Fruit fly (Drosophila melanogaster) whole organism, larva: ENCODE results near the gene fbl.

Experiments used
- noc ChIP-seq: fragments of 200-800 bp; sonication (Bioruptor generic); optimal IDR thresholded peaks from 3 replicates; lab custom pipeline; 2019; ENCODE audit warnings: missing biosample characterization, mild to moderate bottlenecking, missing genetic modification characterization, moderate library complexity

The fbl gene

DNA sequence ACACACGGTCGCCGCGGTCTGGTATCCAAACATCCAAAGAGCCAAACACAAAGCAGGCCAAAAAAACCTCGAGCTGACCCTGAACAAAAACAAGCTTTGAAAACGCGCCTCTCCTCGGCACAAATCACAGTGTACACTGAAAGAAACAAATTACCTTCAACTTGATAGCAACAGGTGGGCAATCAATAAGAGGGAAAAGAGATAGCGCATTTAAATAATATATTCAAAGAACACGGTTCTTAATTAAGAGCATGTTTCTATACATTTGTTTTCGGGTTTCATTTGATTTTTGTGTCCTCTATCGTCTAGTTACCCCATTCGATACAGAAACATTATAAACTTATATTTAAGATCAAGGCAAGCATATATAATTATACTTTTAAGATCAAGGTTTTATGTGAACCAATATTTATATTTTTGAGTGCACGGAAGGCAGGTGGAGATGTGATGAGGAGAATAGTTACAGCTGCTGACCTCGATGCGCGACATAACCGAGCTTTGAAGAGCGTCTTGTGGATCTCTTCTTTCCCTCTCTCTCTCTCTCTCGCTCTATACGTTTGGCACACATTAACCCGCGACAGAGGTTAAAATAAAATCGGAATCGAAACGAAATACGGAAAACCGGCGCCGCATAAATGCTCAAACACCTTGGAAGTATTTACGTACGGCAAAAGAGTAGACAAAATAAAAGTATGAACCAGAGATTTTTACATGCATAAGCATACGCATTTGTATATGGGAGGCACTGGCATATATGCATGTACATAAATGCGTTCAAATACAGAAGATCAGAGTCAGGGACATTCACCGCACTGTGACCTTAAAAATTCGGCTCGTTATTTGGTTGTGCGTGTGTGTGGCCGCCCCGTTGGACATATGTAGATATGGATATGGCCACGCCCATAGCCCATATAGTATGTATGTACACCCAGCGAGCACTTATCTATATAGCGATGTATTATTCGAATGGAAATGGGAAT is 14.3 kb downstream of the fbl start:
- peak; percentile 75 for TF ChIP-seq noc (tag; lab: Kevin White, UChicago)

DNA sequence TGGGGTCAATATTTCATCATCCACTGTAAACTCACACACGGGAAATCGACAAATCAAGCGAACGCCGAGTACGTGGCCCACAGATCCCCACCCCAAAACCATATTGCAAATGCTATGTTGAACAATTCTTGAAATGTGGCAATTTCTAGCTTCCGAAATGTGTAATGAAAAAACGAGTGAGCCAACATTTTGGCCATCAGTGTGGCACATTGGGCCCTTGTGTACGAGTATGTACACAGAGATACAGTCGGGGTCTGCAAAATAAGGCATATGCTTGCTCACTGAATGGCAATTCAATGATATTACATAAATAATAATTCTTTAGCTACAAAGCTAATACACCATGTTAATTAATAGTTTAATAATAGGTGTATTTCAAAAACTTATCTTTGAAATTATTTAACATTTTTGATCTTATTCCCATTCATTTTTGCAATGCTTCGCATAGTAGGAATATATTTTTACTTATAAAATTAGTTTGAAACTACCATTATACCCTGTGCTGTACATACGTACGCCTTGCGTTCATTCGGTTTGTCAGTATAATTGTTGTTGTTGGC is 15.4 kb downstream of the fbl start:
- TF ChIP-seq noc (tag; lab: Kevin White, UChicago), result peak; percentile 83

DNA sequence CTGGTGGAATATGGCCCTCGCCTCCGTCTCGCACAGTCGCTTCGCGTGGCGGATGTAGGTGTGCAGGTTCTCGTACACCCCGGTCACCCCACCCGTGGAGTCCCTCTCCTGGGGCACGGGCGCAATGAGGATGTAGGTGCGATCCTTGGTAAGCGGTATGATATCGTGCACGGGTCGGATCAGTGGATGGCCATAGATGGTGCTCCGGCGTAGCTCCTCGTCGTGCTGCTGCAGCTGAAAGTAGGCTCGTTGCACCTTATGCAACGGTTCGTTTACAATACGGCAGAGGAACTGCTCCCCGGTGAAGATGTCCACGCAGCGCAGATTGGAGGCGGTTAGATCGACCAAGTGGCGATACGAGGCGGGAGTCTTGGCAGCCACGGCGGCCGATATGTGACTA is 16.3 kb downstream of the fbl start:
- TF ChIP-seq noc (tag; lab: Kevin White, UChicago), result no peak

DNA sequence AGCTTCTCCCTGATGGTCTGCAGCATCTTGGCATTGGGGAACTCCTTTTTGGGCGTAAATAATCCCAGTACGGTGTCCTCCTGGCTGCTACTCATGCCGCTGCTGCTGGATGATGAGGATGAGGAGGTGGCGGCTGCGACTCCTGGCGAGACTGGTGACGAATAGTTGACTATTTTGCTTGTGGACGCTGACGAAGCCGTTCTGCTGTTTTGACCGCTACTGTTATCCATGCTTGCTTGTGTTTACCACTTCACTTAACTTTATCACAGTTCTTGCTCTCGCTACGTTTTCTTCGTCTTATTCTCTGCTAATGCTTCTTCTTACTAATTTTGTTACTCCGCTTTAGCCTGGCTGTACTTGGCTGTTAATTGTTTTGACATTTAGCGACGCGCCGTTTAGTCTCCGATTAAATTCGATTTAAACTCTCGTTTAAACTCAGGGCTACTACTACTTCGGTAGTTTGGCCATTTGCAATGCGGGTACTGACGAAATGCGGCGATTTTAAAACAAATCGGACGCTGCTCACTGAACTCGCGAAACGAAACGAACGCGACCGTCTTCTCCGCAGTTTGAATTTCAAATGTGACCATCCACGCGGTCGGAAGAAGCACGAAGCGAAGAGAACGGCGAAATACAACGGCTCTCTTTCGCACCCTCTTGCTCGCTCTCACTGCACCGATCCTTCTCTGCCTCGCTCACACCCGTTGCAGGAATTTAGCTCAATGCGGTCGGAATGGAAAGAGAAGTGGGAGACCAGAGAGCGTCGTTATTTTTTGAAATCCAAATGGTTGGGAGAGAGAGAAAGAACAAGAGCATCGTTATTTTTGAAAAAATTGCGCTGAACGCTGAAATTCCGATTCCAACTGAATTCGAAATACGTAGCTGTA is 17.0 kb downstream of the fbl start, which contains the start of gene trbl:
Gene trbl, minus strand, starts transcription at position 584 of the 887 bp plus-strand sequence.
- TF ChIP-seq noc (tag; lab: Kevin White, UChicago), result no peak

DNA sequence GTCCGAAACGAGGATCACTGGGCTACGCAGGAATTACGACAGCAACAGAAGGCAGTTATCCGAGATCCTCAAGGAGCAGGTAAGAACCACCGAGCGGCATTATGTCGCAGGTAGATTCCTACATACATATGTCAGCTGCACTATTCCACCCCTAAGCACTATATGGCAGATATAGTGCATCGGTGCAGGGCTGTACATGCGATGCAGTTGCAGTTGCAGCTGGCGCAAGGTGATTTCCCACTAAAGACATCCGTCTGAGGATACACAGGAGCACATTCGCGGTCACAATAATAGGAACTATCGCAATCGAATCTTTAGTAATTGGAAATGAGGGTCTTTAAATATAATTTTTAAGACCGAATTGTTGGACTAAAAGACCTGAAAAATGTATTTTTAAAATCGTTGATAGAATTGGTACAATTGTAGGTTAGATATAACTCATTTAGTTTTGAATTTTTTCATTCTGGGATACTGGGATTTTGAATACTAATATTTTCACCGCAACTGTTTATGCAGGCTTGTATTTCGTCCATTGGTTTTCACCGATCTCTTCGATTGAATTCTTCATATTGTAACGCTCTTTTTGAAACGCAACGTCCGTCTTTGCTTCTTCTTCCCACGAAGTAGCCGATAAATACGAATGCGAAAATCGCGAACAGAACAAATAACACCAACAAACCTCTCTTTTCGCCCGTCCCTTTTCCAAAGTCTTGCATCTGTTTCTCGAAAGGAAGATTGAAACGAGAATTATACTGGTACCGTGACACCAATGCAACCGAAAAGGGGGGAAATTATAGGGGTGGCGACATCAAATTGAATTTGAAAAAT is 18.6 kb downstream of the fbl start:
- no peak for TF ChIP-seq noc (tag; lab: Kevin White, UChicago)

DNA sequence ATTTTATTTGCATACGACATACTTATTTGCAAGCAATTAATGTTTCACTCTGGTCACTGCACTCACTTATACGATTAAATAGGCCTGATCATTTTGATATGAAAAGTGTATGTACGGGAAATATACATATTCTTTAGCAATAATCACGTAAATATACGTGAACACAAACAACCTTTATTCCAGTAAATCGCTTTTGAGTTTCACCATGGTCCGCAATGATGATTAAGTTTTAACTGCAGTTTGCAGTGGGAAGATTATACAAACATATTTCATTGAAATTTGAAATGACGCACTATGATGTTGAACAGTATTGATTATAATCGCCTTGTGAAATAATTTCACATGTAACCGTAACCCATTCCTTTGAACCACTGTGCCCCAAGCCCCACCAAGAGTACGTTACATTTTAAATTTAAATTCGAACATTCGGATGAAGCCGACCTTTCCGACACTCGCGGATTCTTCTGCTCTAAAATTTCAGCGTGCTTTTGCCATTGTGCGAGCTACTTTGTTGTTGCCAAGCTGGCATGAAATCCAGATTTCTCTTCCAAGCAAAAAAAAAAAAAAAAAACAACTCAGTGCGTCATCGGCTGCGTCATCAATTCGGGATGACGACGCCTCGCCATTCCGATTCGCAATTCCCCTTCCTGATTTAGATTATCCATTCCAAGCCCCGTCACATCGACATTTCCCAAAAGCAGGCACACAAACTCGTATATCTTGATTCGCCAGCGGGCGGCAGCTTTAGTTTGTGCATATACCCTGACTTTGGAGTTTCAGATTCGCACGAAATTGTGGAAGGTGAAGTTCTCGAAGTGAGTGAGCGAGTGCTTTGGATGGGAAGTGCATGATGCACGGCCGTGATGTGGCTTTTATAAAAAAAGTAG is 19.5 kb downstream of the fbl start:
- no peak for TF ChIP-seq noc (tag; lab: Kevin White, UChicago)

DNA sequence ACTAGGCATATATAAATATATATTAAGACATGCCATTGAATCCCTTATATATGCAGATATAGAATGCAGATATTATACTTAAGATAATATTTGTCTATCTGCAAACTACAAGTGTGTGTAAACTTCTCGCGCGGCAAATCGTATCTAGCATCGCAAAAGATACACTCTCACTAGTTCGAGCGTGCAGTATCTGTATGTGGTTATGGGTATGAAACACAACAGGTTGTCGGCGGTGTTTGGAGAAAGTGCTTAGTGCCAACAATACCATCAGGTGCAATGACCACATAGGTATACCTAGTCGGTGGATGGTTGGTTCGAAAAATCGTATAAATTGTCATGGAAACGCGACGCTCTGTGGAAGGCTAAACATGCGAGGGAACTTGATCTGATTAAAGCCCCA is 20.3 kb downstream of the fbl start:
- no peak for TF ChIP-seq noc (tag; lab: Kevin White, UChicago)

DNA sequence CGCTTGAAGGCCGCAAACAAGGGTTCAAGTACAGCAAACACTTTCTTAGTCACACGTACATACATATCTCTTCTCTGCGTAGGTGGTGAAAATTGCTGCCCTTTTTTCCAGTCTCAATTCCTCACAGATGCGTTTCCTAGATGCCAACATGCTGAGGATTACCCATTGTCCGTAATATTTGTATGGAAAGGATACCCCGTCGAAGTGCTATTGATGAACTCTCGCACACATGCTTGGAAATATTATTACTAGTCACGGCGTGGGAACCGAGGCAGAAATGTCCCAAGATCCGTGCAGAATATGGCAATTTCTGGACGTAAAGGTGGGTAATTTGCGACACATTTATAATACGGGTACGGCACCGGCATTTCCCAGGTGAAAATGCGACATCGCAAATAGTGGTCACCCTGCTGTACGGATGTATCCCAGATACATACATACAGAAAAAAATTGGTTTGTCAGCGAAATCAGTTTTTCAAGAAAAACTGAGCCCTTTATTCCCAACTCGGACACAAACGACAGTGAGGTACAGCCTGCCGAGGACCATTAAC is 21.2 kb downstream of the fbl start:
- no peak for TF ChIP-seq noc (tag; lab: Kevin White, UChicago)

DNA sequence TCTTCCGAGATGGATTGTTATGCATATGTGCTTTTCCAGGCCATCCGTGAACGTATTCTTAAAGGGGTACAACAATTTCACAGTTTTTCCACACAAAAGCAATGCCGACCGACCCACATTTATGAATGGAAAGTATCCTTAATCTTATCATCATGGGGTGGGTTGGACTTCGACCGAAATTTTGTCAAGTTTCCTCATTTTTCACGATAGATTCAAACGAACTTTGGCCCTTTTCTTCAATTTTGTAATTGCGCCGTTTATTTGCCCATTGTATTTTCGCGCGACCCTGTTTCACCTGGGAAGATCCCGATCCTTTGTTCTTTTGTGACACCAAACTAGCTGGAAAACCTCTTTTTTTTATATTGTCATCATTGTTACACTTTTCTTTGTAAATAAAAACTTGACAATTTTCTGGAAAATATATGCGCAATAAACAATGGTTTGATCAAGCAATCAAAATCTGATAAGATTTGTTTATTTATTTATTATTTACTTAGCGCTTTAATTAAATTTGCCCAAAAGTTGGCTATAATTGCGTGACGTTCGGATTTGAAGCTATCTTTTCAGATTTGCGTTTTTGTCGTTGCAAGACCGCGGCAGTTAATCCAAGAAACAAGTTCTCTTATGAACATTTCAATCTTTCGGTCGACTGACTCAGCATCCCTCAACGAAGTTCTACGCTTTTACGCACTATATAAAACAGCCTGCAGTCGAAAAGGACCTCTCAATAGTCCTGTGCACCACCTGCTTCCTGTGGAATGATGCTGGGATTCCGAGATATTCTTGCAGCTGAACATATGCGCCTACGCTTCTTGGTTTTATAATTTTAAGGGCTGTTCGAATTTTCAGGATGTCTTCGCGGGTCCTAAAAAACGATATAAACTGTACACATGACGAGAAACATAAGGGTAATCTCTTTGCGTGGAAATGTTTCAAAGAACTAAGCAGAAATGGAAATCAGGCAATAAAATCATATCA is 22.0 kb downstream of the fbl start:
- TF ChIP-seq noc (tag; lab: Kevin White, UChicago), result no peak

DNA sequence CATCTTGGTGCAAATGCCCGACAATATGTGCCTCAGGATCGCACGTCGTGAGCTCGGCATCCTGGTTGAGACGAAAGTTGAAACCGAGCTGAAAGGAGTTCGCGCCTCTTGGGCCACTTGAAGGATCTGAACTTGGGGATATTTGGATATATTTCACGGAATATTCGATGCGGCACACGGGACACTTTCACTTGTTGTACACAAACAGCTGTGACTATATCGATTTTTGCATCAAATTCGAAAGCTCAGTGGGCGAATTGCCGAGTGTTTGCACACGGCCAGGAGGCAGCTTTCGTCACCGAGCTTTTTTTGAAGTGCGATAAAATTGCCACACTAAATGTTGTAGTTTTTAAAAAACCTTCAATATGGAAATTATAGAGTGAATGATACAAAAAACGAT is 26.1 kb downstream of the fbl start, which contains the start of gene CG13248:
Gene CG13248, minus strand, starts transcription at position 222 of the 400 bp plus-strand sequence.
- TF ChIP-seq noc (tag; lab: Kevin White, UChicago), result no peak

DNA sequence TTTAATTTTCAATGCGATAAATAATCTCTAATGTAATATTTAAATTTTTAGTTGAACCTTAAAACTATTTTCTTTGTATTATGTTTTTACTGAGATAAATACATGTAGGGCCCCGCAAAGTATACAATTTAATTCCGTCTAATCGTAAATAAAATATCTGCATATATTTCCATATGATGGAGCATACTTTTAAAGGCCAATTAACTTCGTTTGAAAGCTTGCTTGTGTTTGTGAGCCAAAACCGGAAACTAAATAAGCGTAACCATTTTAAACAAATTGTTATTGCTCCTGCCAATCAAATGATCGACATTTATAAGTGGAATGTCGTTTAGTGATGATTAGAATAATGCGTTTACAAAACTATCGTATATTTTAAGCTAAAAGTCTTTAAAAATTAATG is 26.6 kb downstream of the fbl start:
- no peak for TF ChIP-seq noc (tag; lab: Kevin White, UChicago)

DNA sequence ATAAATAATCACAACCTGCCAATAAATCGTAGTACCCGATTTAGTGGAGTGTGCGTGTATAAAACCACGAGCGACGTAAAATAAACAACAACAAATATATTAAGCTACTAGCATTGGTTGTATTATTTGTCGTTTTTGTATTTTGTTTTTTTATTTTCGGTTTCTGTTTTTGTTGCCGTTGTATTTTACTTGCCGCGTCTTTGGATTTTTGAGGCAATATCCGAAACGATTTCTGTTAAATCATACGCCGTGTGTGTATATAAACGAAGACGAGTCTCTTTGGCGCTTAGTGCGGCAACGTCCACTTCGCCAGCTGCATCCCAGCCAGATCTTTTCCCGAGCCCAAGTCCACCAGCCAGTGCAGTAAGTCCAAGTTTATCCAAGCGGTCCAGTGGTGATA is 29.1 kb downstream of the fbl start, which contains the start of gene zye:
Gene zye, plus strand, starts transcription at position 301 of the 400 bp plus-strand sequence.
- no peak for TF ChIP-seq noc (tag; lab: Kevin White, UChicago)
